Worm (Caenorhabditis elegans) whole organism, L2 larva: ENCODE data around the gene str-2.

Experiments
- C34F6.9 ChIP-seq: fragments of 150-350 bp; optimal IDR thresholded peaks from 2 replicates; lab custom pipeline; 2014; ENCODE audit warnings: missing biosample characterization, missing genetic modification characterization
- F13H6.1 ChIP-seq: sonication (generic microtip); optimal IDR thresholded peaks from 2 replicates; lab custom pipeline; 2016; ENCODE audit warnings: missing genetic modification characterization, missing compliant biosample characterization
- R02D3.7 ChIP-seq: fragments of 150-350 bp; optimal IDR thresholded peaks from 2 replicates; lab custom pipeline; 2014; ENCODE audit warnings: missing biosample characterization, missing genetic modification characterization
- ZK546.5 ChIP-seq: sonication (generic microtip); optimal IDR thresholded peaks from 2 replicates; lab custom pipeline; 2017; ENCODE audit warnings: missing biosample characterization, missing genetic modification characterization
- alr-1 ChIP-seq: fragments of 150-350 bp; optimal IDR thresholded peaks from 2 replicates; lab custom pipeline; 2014; ENCODE audit warnings: missing biosample characterization, missing genetic modification characterization
- aly-2 ChIP-seq: fragments of 150-350 bp; optimal IDR thresholded peaks from 2 replicates; lab custom pipeline; 2014; ENCODE audit warnings: missing biosample characterization, missing genetic modification characterization
- ama-1 ChIP-seq: fragments of 150-350 bp; optimal IDR thresholded peaks from 2 replicates; lab custom pipeline; 2018; ENCODE audit warnings: inconsistent platforms
- blmp-1 ChIP-seq: sonication (generic microtip); optimal IDR thresholded peaks from 2 replicates; lab custom pipeline; 2017; ENCODE audit warnings: missing genetic modification characterization, mild to moderate bottlenecking, missing compliant biosample characterization, antibody characterized with exemption, moderate library complexity; ENCODE audit not compliant: insufficient read depth
- ceh-16 ChIP-seq: fragments of 150-350 bp; optimal IDR thresholded peaks from 2 replicates; lab custom pipeline; 2014; ENCODE audit warnings: missing biosample characterization, missing genetic modification characterization
- dmd-4 ChIP-seq: sonication (generic microtip); optimal IDR thresholded peaks from 2 replicates; lab custom pipeline; 2017; ENCODE audit warnings: missing biosample characterization, missing genetic modification characterization
- egl-27 ChIP-seq: sonication (generic microtip); optimal IDR thresholded peaks from 3 replicates; lab custom pipeline; 2017; ENCODE audit warnings: missing biosample characterization, missing genetic modification reagents, missing genetic modification characterization
- elt-3 ChIP-seq: sonication (generic microtip); optimal IDR thresholded peaks from 2 replicates; lab custom pipeline; 2017; ENCODE audit warnings: missing biosample characterization, missing genetic modification characterization
- lin-11 ChIP-seq: fragments of 150-350 bp; sonication (generic microtip); optimal IDR thresholded peaks from 2 replicates; lab custom pipeline; 2014; ENCODE audit warnings: missing biosample characterization, missing genetic modification characterization, inconsistent platforms, mixed read lengths
- lin-13 ChIP-seq: fragments of 150-350 bp; optimal IDR thresholded peaks from 2 replicates; lab custom pipeline; 2014; ENCODE audit warnings: missing biosample characterization, missing genetic modification reagents, missing genetic modification characterization
- lin-39 ChIP-seq: fragments of 150-350 bp; optimal IDR thresholded peaks from 2 replicates; lab custom pipeline; 2014; ENCODE audit warnings: missing biosample characterization, missing genetic modification reagents, missing genetic modification characterization
- lsy-2 ChIP-seq, 2 experiments: fragments of 150-350 bp in 1 of 2; sonication (generic microtip) in 1 of 2; optimal IDR thresholded peaks; 2 replicates each; lab custom pipeline; 2014 to 2017; ENCODE audit warnings: missing biosample characterization in 2 of 2, missing genetic modification characterization in 2 of 2
- mab-5 ChIP-seq: fragments of 150-350 bp; optimal IDR thresholded peaks from 2 replicates; lab custom pipeline; 2014; ENCODE audit warnings: missing biosample characterization, missing genetic modification characterization
- mbf-1 ChIP-seq: sonication (generic microtip); optimal IDR thresholded peaks from 2 replicates; lab custom pipeline; 2017; ENCODE audit warnings: missing biosample characterization, missing genetic modification characterization
- mdl-1 ChIP-seq, 2 experiments: fragments of 150-350 bp in 1 of 2; sonication (generic microtip) in 1 of 2; optimal IDR thresholded peaks; 2 replicates each; lab custom pipeline; 2017; ENCODE audit warnings: missing biosample characterization in 2 of 2, missing genetic modification characterization in 2 of 2
- nhr-10 ChIP-seq: sonication (generic microtip); optimal IDR thresholded peaks from 2 replicates; lab custom pipeline; 2017; ENCODE audit warnings: missing biosample characterization, missing genetic modification characterization
- nhr-11 ChIP-seq: fragments of 150-350 bp; optimal IDR thresholded peaks from 2 replicates; lab custom pipeline; 2014; ENCODE audit warnings: missing biosample characterization, missing genetic modification characterization
- nhr-12 ChIP-seq: fragments of 150-350 bp; optimal IDR thresholded peaks from 2 replicates; lab custom pipeline; 2014; ENCODE audit warnings: missing biosample characterization, missing genetic modification characterization
- nhr-129 ChIP-seq: fragments of 150-350 bp; optimal IDR thresholded peaks from 2 replicates; lab custom pipeline; 2014; ENCODE audit warnings: missing biosample characterization, missing genetic modification characterization
- nhr-21 ChIP-seq: fragments of 150-350 bp; optimal IDR thresholded peaks from 2 replicates; lab custom pipeline; 2014; ENCODE audit warnings: missing biosample characterization, missing genetic modification characterization
- nhr-237 ChIP-seq: fragments of 150-350 bp; optimal IDR thresholded peaks from 2 replicates; lab custom pipeline; 2014; ENCODE audit warnings: missing biosample characterization, missing genetic modification characterization
- nhr-25 ChIP-seq: fragments of 150-350 bp; sonication (generic microtip); optimal IDR thresholded peaks from 3 replicates; lab custom pipeline; 2014; ENCODE audit warnings: missing biosample characterization, missing genetic modification characterization
- nhr-6 ChIP-seq: fragments of 150-350 bp; optimal IDR thresholded peaks from 2 replicates; lab custom pipeline; 2014; ENCODE audit warnings: missing biosample characterization, missing genetic modification characterization
- nhr-77 ChIP-seq: fragments of 150-350 bp; optimal IDR thresholded peaks from 2 replicates; lab custom pipeline; 2014; ENCODE audit warnings: missing biosample characterization, missing genetic modification characterization
- sem-4 ChIP-seq: fragments of 150-350 bp; optimal IDR thresholded peaks from 2 replicates; lab custom pipeline; 2014; ENCODE audit warnings: missing biosample characterization, missing genetic modification reagents, missing genetic modification characterization
- sma-3 ChIP-seq: sonication (generic microtip); optimal IDR thresholded peaks from 2 replicates; lab custom pipeline; 2016; ENCODE audit warnings: missing genetic modification reagents, missing genetic modification characterization, missing compliant biosample characterization
- sma-9 ChIP-seq, 2 experiments: fragments of 150-350 bp in 1 of 2; sonication (generic microtip) in 1 of 2; optimal IDR thresholded peaks; 2 replicates each; lab custom pipeline; 2014 to 2016; ENCODE audit warnings: missing genetic modification characterization in 2 of 2, mild to moderate bottlenecking in 1 of 2, missing biosample characterization in 1 of 2, missing compliant biosample characterization in 1 of 2, missing genetic modification reagents in 1 of 2, moderate library complexity in 1 of 2
- snpc-4 ChIP-seq: fragments of 150-350 bp; optimal IDR thresholded peaks from 2 replicates; lab custom pipeline; 2014; ENCODE audit warnings: missing biosample characterization, missing genetic modification characterization
- unc-39 ChIP-seq: fragments of 150-350 bp; optimal IDR thresholded peaks from 2 replicates; lab custom pipeline; 2014; ENCODE audit warnings: missing biosample characterization, missing genetic modification characterization
- unc-62 ChIP-seq: fragments of 150-350 bp; optimal IDR thresholded peaks from 2 replicates; lab custom pipeline; 2014; ENCODE audit warnings: missing biosample characterization, missing genetic modification reagents, missing genetic modification characterization
- zag-1 ChIP-seq: fragments of 150-350 bp; optimal IDR thresholded peaks from 2 replicates; lab custom pipeline; 2014; ENCODE audit warnings: missing biosample characterization, missing genetic modification characterization
- ztf-1 ChIP-seq: fragments of 200-800 bp; sonication (Bioruptor generic); conservative IDR thresholded peaks from 2 replicates; pipeline ENCODE4 v1.3.6; 2022; ENCODE audit warnings: missing genetic modification characterization, missing compliant biosample characterization
- ztf-11 ChIP-seq: sonication (generic microtip); optimal IDR thresholded peaks from 2 replicates; lab custom pipeline; 2017; ENCODE audit warnings: missing biosample characterization, missing genetic modification characterization
- ztf-4 ChIP-seq: fragments of 150-350 bp; optimal IDR thresholded peaks from 2 replicates; lab custom pipeline; 2014; ENCODE audit warnings: missing biosample characterization, missing genetic modification characterization

str-2 gene

ce11 chrV:9786721-9787131 is 37.3 kb downstream of the str-2 start, which contains the start of gene F46B6.6:
Gene F46B6.6 (minus strand): TSS chrV:9786868.
- TF ChIP-seq nhr-129: peak; percentile 6
- peak; percentile 6 for TF ChIP-seq F13H6.1 (tag; lab: Kevin White, UChicago)
- peak; percentile 82 for TF ChIP-seq ama-1
- TF ChIP-seq nhr-25: peak; percentile 39
- TF ChIP-seq R02D3.7 (tag; lab: Kevin White, UChicago): no peak
- TF ChIP-seq sem-4 (tag; lab: Kevin White, UChicago): no peak
- TF ChIP-seq, all 48 proteins: peak for 4

- TF ChIP-seq C34F6.9 (tag; lab: Kevin White, UChicago) (no peak), unc-62 (no peak), nhr-25 (no peak), snpc-4 (tag; lab: Kevin White, UChicago) (no peak), nhr-77 (no peak), nhr-21 (tag; lab: Kevin White, UChicago) (no peak), sma-9 (GFP tag; optimal IDR thresholded peaks at IDR 0.05; lab: Kevin White, UChicago) (no peak), sma-9 (tag; optimal IDR thresholded peaks at IDR 0.05; lab: Kevin White, UChicago) (no peak), lin-13 (GFP tag; lab: Kevin White, UChicago) (no peak), ZK546.5 (tag; lab: Kevin White, UChicago) (no peak), aly-2 (tag; lab: Kevin White, UChicago) (no peak), egl-27 (no peak)
These were observed 39.8 kb downstream of the str-2 start for ce11 chrV:9784215-9784614.

- TF ChIP-seq mab-5 (tag; lab: Kevin White, UChicago) (no peak), snpc-4 (tag; lab: Kevin White, UChicago) (no peak), lin-11 (tag; lab: Kevin White, UChicago) (no peak), nhr-237 (tag; lab: Kevin White, UChicago) (no peak), zag-1 (tag; lab: Kevin White, UChicago) (no peak)
These were observed 41.1 kb downstream of the str-2 start, which contains the start of gene F46B6.5 for ce11 chrV:9782969-9783368. Gene F46B6.5 (minus strand): TSS chrV:9783069.

DNA sequence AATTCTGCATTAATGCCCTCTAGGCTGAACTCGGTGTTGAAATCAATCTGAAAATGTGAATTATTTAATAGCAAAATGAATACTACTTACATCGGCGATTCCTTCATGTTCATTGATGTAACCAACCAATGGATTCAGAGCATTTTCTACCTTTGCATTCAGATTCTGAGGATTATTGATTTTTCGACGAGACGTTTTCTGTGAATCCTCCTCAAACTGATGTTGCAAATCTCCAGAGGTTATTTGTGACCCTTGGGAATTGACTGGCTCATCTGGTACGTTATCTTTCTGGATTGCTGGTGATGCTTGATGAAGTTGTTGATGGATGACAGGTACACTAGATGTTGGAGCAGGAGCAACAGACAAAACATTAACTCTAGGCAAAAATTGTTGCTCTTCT is 42.0 kb downstream of the str-2 start:
- no peak for TF ChIP-seq lin-39 (tag; lab: Kevin White, UChicago)
- no peak for TF ChIP-seq mbf-1 (tag; lab: Kevin White, UChicago)
- TF ChIP-seq C34F6.9 (tag; lab: Kevin White, UChicago): no peak
- TF ChIP-seq mdl-1 (tag; optimal IDR thresholded peaks at IDR 0.05; lab: Kevin White, UChicago): no peak
- TF ChIP-seq dmd-4 (tag; lab: Kevin White, UChicago): no peak
- no peak for TF ChIP-seq sma-3
- no peak for TF ChIP-seq zag-1 (tag; lab: Kevin White, UChicago)
- no peak for TF ChIP-seq alr-1 (tag; lab: Kevin White, UChicago)
- no peak for TF ChIP-seq ztf-11 (tag; lab: Kevin White, UChicago)

DNA sequence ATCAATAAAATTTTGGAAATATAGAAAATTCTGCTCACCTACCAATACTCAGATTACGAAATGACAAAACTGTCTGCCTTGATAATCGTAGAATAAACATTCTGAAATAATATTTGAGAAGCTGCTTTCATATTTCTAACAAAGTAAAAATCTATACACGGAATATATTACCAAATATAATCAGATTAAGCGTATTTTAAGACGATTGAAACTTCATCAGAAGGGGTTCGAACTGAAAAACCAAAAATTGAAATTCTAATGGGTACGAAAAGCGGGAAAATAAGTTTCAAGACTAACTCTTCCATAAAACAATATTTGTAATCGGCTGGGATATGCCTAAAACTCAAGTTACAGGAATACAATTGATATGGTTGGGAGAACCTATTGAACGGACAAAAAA is 44.6 kb downstream of the str-2 start, which contains the start of gene F46B6.4:
Gene F46B6.4, minus strand, starts transcription at position 101 of the 400 bp plus-strand sequence.
- TF ChIP-seq nhr-12: no peak
- no peak for TF ChIP-seq aly-2 (tag; lab: Kevin White, UChicago)
- TF ChIP-seq unc-62: no peak
- no peak for TF ChIP-seq nhr-10 (tag; lab: Kevin White, UChicago)
- TF ChIP-seq zag-1 (tag; lab: Kevin White, UChicago): no peak
- no peak for TF ChIP-seq nhr-21 (tag; lab: Kevin White, UChicago)
- no peak for TF ChIP-seq ztf-4 (tag; lab: Kevin White, UChicago)
- TF ChIP-seq sem-4 (tag; lab: Kevin White, UChicago): no peak
- TF ChIP-seq nhr-237 (tag; lab: Kevin White, UChicago): no peak
- TF ChIP-seq C34F6.9 (tag; lab: Kevin White, UChicago): no peak
- no peak for TF ChIP-seq lsy-2 (tag; optimal IDR thresholded peaks at IDR 0.05; lab: Kevin White, UChicago)
- TF ChIP-seq alr-1 (tag; lab: Kevin White, UChicago): no peak
- no peak for TF ChIP-seq R02D3.7 (tag; lab: Kevin White, UChicago)

- no peak for TF ChIP-seq ZK546.5 (tag; lab: Kevin White, UChicago)
- TF ChIP-seq nhr-129: no peak
- no peak for TF ChIP-seq nhr-11 (tag; lab: Kevin White, UChicago)
- TF ChIP-seq ceh-16 (tag; lab: Kevin White, UChicago): no peak
- no peak for TF ChIP-seq mbf-1 (tag; lab: Kevin White, UChicago)
- no peak for TF ChIP-seq lin-39 (tag; lab: Kevin White, UChicago)
- TF ChIP-seq unc-39: no peak
- TF ChIP-seq nhr-10 (tag; lab: Kevin White, UChicago): no peak
- no peak for TF ChIP-seq nhr-237 (tag; lab: Kevin White, UChicago)
- TF ChIP-seq alr-1 (tag; lab: Kevin White, UChicago): no peak
- TF ChIP-seq ztf-1 (GFP tag; lab: Robert Waterston, UW): no peak
- TF ChIP-seq unc-62: no peak
- no peak for TF ChIP-seq nhr-6
- TF ChIP-seq ama-1: no peak
- no peak for TF ChIP-seq lsy-2 (tag; optimal IDR thresholded peaks at IDR 0.05; lab: Kevin White, UChicago)
- no peak for TF ChIP-seq blmp-1 (tag; lab: Kevin White, UChicago)
- TF ChIP-seq elt-3: no peak
- TF ChIP-seq nhr-25: no peak
- no peak for TF ChIP-seq sma-3
- TF ChIP-seq C34F6.9 (tag; lab: Kevin White, UChicago): no peak
- TF ChIP-seq, all 48 proteins: peak for 0
These were observed 46.4 kb downstream of the str-2 start, which contains the start of gene smg-4 for ce11 chrV:9777645-9778044. Gene smg-4 (minus strand): TSS chrV:9777745.
